Worm (Caenorhabditis elegans) whole organism, early embryonic: ENCODE results near the gene slc-46A.

Experiments
- B0310.2 ChIP-seq: sonication (generic microtip); optimal IDR thresholded peaks from 2 replicates; lab custom pipeline; 2016; ENCODE audit warnings: mild to moderate bottlenecking, missing genetic modification characterization, missing compliant biosample characterization
- aly-1 ChIP-seq: sonication (generic microtip); optimal IDR thresholded peaks from 2 replicates; lab custom pipeline; 2016; ENCODE audit warnings: missing genetic modification characterization, missing compliant biosample characterization
- ama-1 ChIP-seq: fragments of 150-350 bp; optimal IDR thresholded peaks from 2 replicates; lab custom pipeline; 2014
- ceh-13 ChIP-seq: fragments of 200-800 bp; sonication (Bioruptor generic); optimal IDR thresholded peaks from 2 replicates; lab custom pipeline; 2018; ENCODE audit warnings: mild to moderate bottlenecking, missing genetic modification characterization, missing compliant biosample characterization
- ceh-36 ChIP-seq: sonication (generic microtip); optimal IDR thresholded peaks from 2 replicates; lab custom pipeline; 2016; ENCODE audit warnings: missing genetic modification characterization, inconsistent platforms, missing compliant biosample characterization
- ets-7 ChIP-seq: sonication (generic microtip); optimal IDR thresholded peaks from 2 replicates; lab custom pipeline; 2016; ENCODE audit warnings: missing genotype, missing genetic modification characterization, missing compliant biosample characterization
- flt-1 ChIP-seq: fragments of 200-800 bp; sonication (Bioruptor generic); IDR thresholded peaks from 2 replicates; pipeline ENCODE4 v1.3.6; 2022; ENCODE audit warnings: missing genetic modification characterization, missing compliant biosample characterization
- hmbx-1 ChIP-seq: sonication (generic microtip); optimal IDR thresholded peaks from 2 replicates; lab custom pipeline; 2016; ENCODE audit warnings: mild to moderate bottlenecking, missing genetic modification characterization, missing compliant biosample characterization
- hmg-4 ChIP-seq: fragments of 200-800 bp; sonication (Bioruptor generic); optimal IDR thresholded peaks from 2 replicates; lab custom pipeline; 2018; ENCODE audit warnings: mild to moderate bottlenecking, missing genetic modification characterization, missing compliant biosample characterization
- hnd-1 ChIP-seq: sonication (generic microtip); optimal IDR thresholded peaks from 2 replicates; lab custom pipeline; 2016; ENCODE audit warnings: missing genetic modification characterization, missing compliant biosample characterization
- sea-1 ChIP-seq: fragments of 200-800 bp; sonication (Bioruptor generic); conservative IDR thresholded peaks from 2 replicates; pipeline ENCODE4 v1.3.6; 2022; ENCODE audit warnings: missing genetic modification characterization, missing compliant biosample characterization
- tbx-37 ChIP-seq: fragments of 200-800 bp; sonication (Bioruptor generic); conservative IDR thresholded peaks from 2 replicates; pipeline ENCODE4 v1.3.6; 2022; ENCODE audit warnings: missing genetic modification reagents, missing genetic modification characterization, missing compliant biosample characterization
- tra-4 ChIP-seq: sonication (generic microtip); optimal IDR thresholded peaks from 2 replicates; lab custom pipeline; 2017; ENCODE audit warnings: missing genetic modification characterization, missing compliant biosample characterization

ce11 chrIV:5366567-5366966 is 47.5 kb downstream of the slc-46A start, which contains the start of gene sand-1:
- TF ChIP-seq ets-7 (tag; lab: Kevin White, UChicago) (no peak), ama-1 (lab: Kevin White, UChicago) (no peak), flt-1 (GFP tag; lab: Robert Waterston, UW) (no peak), sea-1 (GFP tag; lab: Robert Waterston, UW) (no peak), aly-1 (tag; lab: Kevin White, UChicago) (no peak), B0310.2 (tag; lab: Kevin White, UChicago) (no peak), hmbx-1 (tag; lab: Kevin White, UChicago) (no peak), hnd-1 (tag; lab: Kevin White, UChicago) (no peak), ceh-13 (no peak), hmg-4 (GFP tag; lab: Kevin White, UChicago) (no peak), tra-4 (tag; lab: Kevin White, UChicago) (no peak), tbx-37 (no peak), ceh-36 (tag; lab: Kevin White, UChicago) (no peak)
